Worm (Caenorhabditis elegans) whole organism, young adult: Measurements from ENCODE around the gene T19D12.9.

Experiments
- B0336.3 ChIP-seq: fragments of 200-800 bp; sonication (Bioruptor generic); IDR thresholded peaks from 2 replicates; pipeline ENCODE4 v1.3.6; 2022; ENCODE audit warnings: missing genetic modification characterization, missing compliant biosample characterization
- D2030.7 ChIP-seq: fragments of 200-800 bp; sonication (Bioruptor generic); IDR thresholded peaks from 2 replicates; pipeline ENCODE4 v1.3.6; 2022; ENCODE audit warnings: missing genetic modification reagents, missing genetic modification characterization, missing compliant biosample characterization
- F37B4.10 ChIP-seq: fragments of 200-800 bp; sonication (Bioruptor generic); IDR thresholded peaks from 2 replicates; pipeline ENCODE4 v1.3.6; 2022; ENCODE audit warnings: missing genetic modification characterization, missing compliant biosample characterization
- F39B2.1 ChIP-seq: fragments of 200-800 bp; sonication (Bioruptor generic); IDR thresholded peaks from 2 replicates; pipeline ENCODE4 v1.3.6; 2022; ENCODE audit warnings: missing genetic modification reagents, missing genetic modification characterization, missing compliant biosample characterization
- F49E8.2 ChIP-seq: sonication (generic microtip); optimal IDR thresholded peaks from 3 replicates; lab custom pipeline; 2017; ENCODE audit warnings: missing genetic modification characterization, mild to moderate bottlenecking, missing compliant biosample characterization, antibody characterized with exemption, moderate library complexity; ENCODE audit not compliant: insufficient read depth
- F57A8.1 ChIP-seq: fragments of 200-800 bp; sonication (Bioruptor generic); optimal IDR thresholded peaks from 2 replicates; lab custom pipeline; 2018; ENCODE audit warnings: mild to moderate bottlenecking, missing genetic modification characterization, moderate library complexity, missing compliant biosample characterization
- Y67H2A.10 ChIP-seq: fragments of 200-800 bp; sonication (Bioruptor generic); conservative IDR thresholded peaks from 2 replicates; pipeline ENCODE4 v1.3.6; 2022; ENCODE audit warnings: missing genetic modification reagents, missing genetic modification characterization, missing compliant biosample characterization
- attf-6 ChIP-seq: fragments of 200-800 bp; sonication (Bioruptor generic); IDR thresholded peaks from 2 replicates; pipeline ENCODE4 v1.3.6; 2022; ENCODE audit warnings: missing genetic modification reagents, missing genetic modification characterization, missing compliant biosample characterization
- bed-1 ChIP-seq: fragments of 200-800 bp; sonication (Bioruptor generic); IDR thresholded peaks from 2 replicates; pipeline ENCODE4 v1.3.6; 2022; ENCODE audit warnings: missing genetic modification reagents, missing genetic modification characterization, missing compliant biosample characterization
- ccch-3 ChIP-seq: fragments of 200-800 bp; sonication (Bioruptor generic); optimal IDR thresholded peaks from 2 replicates; lab custom pipeline; 2018; ENCODE audit warnings: mild to moderate bottlenecking, missing genetic modification characterization, missing compliant biosample characterization
- cebp-2 ChIP-seq: fragments of 200-800 bp; sonication (Bioruptor generic); IDR thresholded peaks from 2 replicates; pipeline ENCODE4 v1.3.6; 2022; ENCODE audit warnings: missing genetic modification characterization, missing compliant biosample characterization
- ceh-91 ChIP-seq: fragments of 200-800 bp; sonication (Bioruptor generic); IDR thresholded peaks from 2 replicates; pipeline ENCODE4 v1.3.6; 2022; ENCODE audit warnings: missing genetic modification reagents, missing genetic modification characterization, missing compliant biosample characterization
- chd-7 ChIP-seq: sonication (generic microtip); optimal IDR thresholded peaks from 2 replicates; lab custom pipeline; 2016; ENCODE audit warnings: mild to moderate bottlenecking, missing genetic modification characterization, moderate library complexity, missing compliant biosample characterization
- dox-1 ChIP-seq: fragments of 200-800 bp; sonication (Bioruptor generic); IDR thresholded peaks from 2 replicates; pipeline ENCODE4 v1.3.6; 2022; ENCODE audit warnings: missing genetic modification reagents, missing genetic modification characterization, missing compliant biosample characterization
- dpl-1 ChIP-seq: fragments of 150-350 bp; optimal IDR thresholded peaks from 2 replicates; lab custom pipeline; 2014; ENCODE audit warnings: missing biosample characterization, missing genetic modification reagents, missing genetic modification characterization
- efl-1 ChIP-seq: fragments of 150-350 bp; optimal IDR thresholded peaks from 2 replicates; lab custom pipeline; 2014; ENCODE audit warnings: missing biosample characterization, missing genetic modification reagents, missing genetic modification characterization
- ets-4 ChIP-seq: fragments of 200-800 bp; sonication (Bioruptor generic); optimal IDR thresholded peaks from 2 replicates; lab custom pipeline; 2018; ENCODE audit warnings: mild to moderate bottlenecking, missing genetic modification characterization, missing compliant biosample characterization
- gei-17 ChIP-seq: fragments of 200-800 bp; sonication (Bioruptor generic); optimal IDR thresholded peaks from 2 replicates; lab custom pipeline; 2018; ENCODE audit warnings: mild to moderate bottlenecking, missing genetic modification characterization, missing compliant biosample characterization
- him-1 ChIP-seq: sonication (generic microtip); optimal IDR thresholded peaks from 2 replicates; lab custom pipeline; 2016; ENCODE audit warnings: missing genotype, missing genetic modification reagents, missing genetic modification characterization, missing compliant biosample characterization
- hlh-12 ChIP-seq: sonication (generic microtip); optimal IDR thresholded peaks from 2 replicates; lab custom pipeline; 2016; ENCODE audit warnings: missing genetic modification characterization, missing compliant biosample characterization
- hsf-1 ChIP-seq: fragments of 200-800 bp; sonication (Bioruptor generic); IDR thresholded peaks from 2 replicates; pipeline ENCODE4 v1.3.6; 2022; ENCODE audit warnings: missing genetic modification reagents, missing genetic modification characterization, missing compliant biosample characterization
- lin-35 ChIP-seq, 3 experiments: fragments of 150-350 bp in 2 of 3; sonication (generic microtip) in 1 of 3; optimal IDR thresholded peaks; 2 replicates each; lab custom pipeline; 2014 to 2018; ENCODE audit warnings: missing biosample characterization in 3 of 3, missing genetic modification characterization in 3 of 3, missing genetic modification reagents in 3 of 3
- lir-1 ChIP-seq: fragments of 200-800 bp; sonication (Bioruptor generic); conservative IDR thresholded peaks from 2 replicates; pipeline ENCODE4 v1.3.6; 2022; ENCODE audit warnings: missing genetic modification reagents, missing genetic modification characterization, missing compliant biosample characterization
- madf-10 ChIP-seq: sonication (generic microtip); optimal IDR thresholded peaks from 2 replicates; lab custom pipeline; 2016; ENCODE audit warnings: mild to moderate bottlenecking, missing genetic modification characterization, missing compliant biosample characterization
- madf-6 ChIP-seq: fragments of 200-800 bp; sonication (Bioruptor generic); IDR thresholded peaks from 2 replicates; pipeline ENCODE4 v1.3.6; 2022; ENCODE audit warnings: missing genetic modification reagents, missing genetic modification characterization, missing compliant biosample characterization
- madf-8 ChIP-seq: fragments of 200-800 bp; sonication (Bioruptor generic); conservative IDR thresholded peaks from 2 replicates; pipeline ENCODE4 v1.3.6; 2022; ENCODE audit warnings: missing genetic modification reagents, missing genetic modification characterization, missing compliant biosample characterization
- mes-4 ChIP-seq: sonication (generic microtip); optimal IDR thresholded peaks from 2 replicates; lab custom pipeline; 2016; ENCODE audit warnings: missing genotype, missing genetic modification characterization, missing compliant biosample characterization
- mxl-1 ChIP-seq: sonication (generic microtip); optimal IDR thresholded peaks from 2 replicates; lab custom pipeline; 2016; ENCODE audit warnings: missing genetic modification characterization, missing compliant biosample characterization
- nfya-1 ChIP-seq: sonication (generic microtip); optimal IDR thresholded peaks from 2 replicates; lab custom pipeline; 2017; ENCODE audit warnings: antibody characterized with exemption, missing compliant biosample characterization, missing genetic modification characterization, borderline replicate concordance; ENCODE audit not compliant: insufficient read depth
- nfyb-1 ChIP-seq: fragments of 200-800 bp; sonication (Bioruptor generic); IDR thresholded peaks from 2 replicates; pipeline ENCODE4 v1.3.6; 2022; ENCODE audit warnings: missing genetic modification reagents, missing genetic modification characterization, missing compliant biosample characterization
- nhr-27 ChIP-seq: fragments of 200-800 bp; sonication (Bioruptor generic); optimal IDR thresholded peaks from 2 replicates; lab custom pipeline; 2018; ENCODE audit warnings: mild to moderate bottlenecking, missing genetic modification characterization, moderate library complexity, missing compliant biosample characterization
- nhr-80 ChIP-seq: sonication (generic microtip); optimal IDR thresholded peaks from 2 replicates; lab custom pipeline; 2016; ENCODE audit warnings: missing genetic modification characterization, missing compliant biosample characterization
- pbrm-1 ChIP-seq: fragments of 200-800 bp; sonication (Bioruptor generic); IDR thresholded peaks from 2 replicates; pipeline ENCODE4 v1.3.6; 2022; ENCODE audit warnings: missing genetic modification reagents, missing genetic modification characterization, missing compliant biosample characterization
- pha-4 ChIP-seq: fragments of 150-350 bp; sonication (generic microtip); optimal IDR thresholded peaks from 2 replicates; lab custom pipeline; 2014; ENCODE audit warnings: missing biosample characterization, missing genetic modification reagents, missing genetic modification characterization
- snpc-1.3 ChIP-seq: sonication (generic microtip); optimal IDR thresholded peaks from 2 replicates; lab custom pipeline; 2017; ENCODE audit warnings: missing genetic modification characterization, mild to moderate bottlenecking, missing compliant biosample characterization, antibody characterized with exemption, moderate library complexity, missing genotype, missing genetic modification reagents; ENCODE audit not compliant: insufficient read depth
- snpc-3.4 ChIP-seq: sonication (generic microtip); optimal IDR thresholded peaks from 2 replicates; lab custom pipeline; 2017; ENCODE audit warnings: missing genetic modification characterization, mild to moderate bottlenecking, missing compliant biosample characterization, antibody characterized with exemption, moderate library complexity, missing genotype, missing genetic modification reagents
- tbp1 ChIP-seq: fragments of 200-800 bp; sonication (Bioruptor generic); optimal IDR thresholded peaks from 2 replicates; lab custom pipeline; 2018; ENCODE audit warnings: mild to moderate bottlenecking, missing genetic modification characterization, missing compliant biosample characterization
- unc-62 ChIP-seq: fragments of 150-350 bp; optimal IDR thresholded peaks from 2 replicates; lab custom pipeline; 2014; ENCODE audit warnings: missing biosample characterization, missing genetic modification reagents, missing genetic modification characterization
- zfh-2 ChIP-seq: fragments of 200-800 bp; sonication (Bioruptor generic); conservative IDR thresholded peaks from 2 replicates; pipeline ENCODE4 v1.3.6; 2022; ENCODE audit warnings: missing genetic modification reagents, missing genetic modification characterization, missing compliant biosample characterization
- zim-3 ChIP-seq: sonication (generic microtip); optimal IDR thresholded peaks from 2 replicates; lab custom pipeline; 2017; ENCODE audit warnings: mild to moderate bottlenecking, missing genetic modification characterization, moderate library complexity, missing compliant biosample characterization
- ztf-18 ChIP-seq: sonication (generic microtip); optimal IDR thresholded peaks from 2 replicates; lab custom pipeline; 2016; ENCODE audit warnings: missing genotype, mild to moderate bottlenecking, missing genetic modification characterization, missing compliant biosample characterization
- ztf-26 ChIP-seq: sonication (generic microtip); optimal IDR thresholded peaks from 2 replicates; lab custom pipeline; 2017; ENCODE audit warnings: missing genetic modification characterization, missing compliant biosample characterization

The T19D12.9 gene

DNA sequence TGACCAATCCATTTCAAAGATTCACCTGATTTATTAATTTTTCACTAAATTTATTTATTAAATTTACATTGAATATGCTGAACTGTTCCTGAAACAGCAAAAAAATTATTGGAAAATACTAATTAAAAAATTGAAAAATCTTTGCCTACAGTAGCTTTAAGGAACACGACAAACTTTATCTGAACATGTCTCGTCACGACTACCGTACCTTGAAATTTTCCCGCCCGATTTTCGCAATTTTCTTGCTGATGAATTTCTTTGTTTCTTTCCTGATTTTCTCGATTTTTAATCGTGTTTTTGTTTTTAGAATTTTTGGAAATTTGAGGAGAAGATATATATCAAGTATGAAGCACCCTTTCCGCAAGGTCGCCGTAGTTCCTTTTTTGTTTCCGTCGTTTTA lies 28.7 kb upstream of the T19D12.9 start (continued):
- TF ChIP-seq Y67H2A.10 (GFP tag; lab: Robert Waterston, UW) (no peak), snpc-3.4 (tag; lab: Kevin White, UChicago) (peak; percentile 34), pha-4 (tag; lab: Kevin White, UChicago) (no peak), ceh-91 (GFP tag; lab: Robert Waterston, UW) (peak; percentile 47; the same call in 1 of the 2 replicates), hlh-12 (tag; lab: Kevin White, UChicago) (no peak), nhr-27 (tag; lab: Kevin White, UChicago) (no peak), hsf-1 (0 out of 2 replicates have a peak, but pooled peaks have one; percentile 34), ztf-26 (tag; lab: Kevin White, UChicago) (no peak), lir-1 (GFP tag; lab: Robert Waterston, UW) (no peak), efl-1 (peak; percentile 88), pbrm-1 (0 out of 2 replicates have a peak, but pooled peaks have one; percentile 46), F49E8.2 (peak; percentile 55), ets-4 (GFP tag; lab: Kevin White, UChicago) (no peak), tbp1 (peak; percentile 9), nfyb-1 (GFP tag; lab: Robert Waterston, UW) (no peak), gei-17 (GFP tag; lab: Kevin White, UChicago) (no peak), ccch-3 (GFP tag; lab: Kevin White, UChicago) (no peak), unc-62 (GFP tag; lab: Kevin White, UChicago) (no peak), zfh-2 (GFP tag; lab: Robert Waterston, UW) (no peak), lin-35 (GFP tag; optimal IDR thresholded peaks at IDR 0.05; lab: Kevin White, UChicago) (peak in 1 of 3 experiments; percentile 12), snpc-1.3 (tag; lab: Kevin White, UChicago) (no peak), nfya-1 (tag; lab: Kevin White, UChicago) (no peak), F57A8.1 (GFP tag; lab: Kevin White, UChicago) (no peak), madf-8 (GFP tag; lab: Robert Waterston, UW) (peak; percentile 82), attf-6 (no peak), ztf-18 (tag; lab: Kevin White, UChicago) (no peak), bed-1 (no peak), cebp-2 (GFP tag; lab: Robert Waterston, UW) (no peak), him-1 (tag; lab: Kevin White, UChicago) (no peak), madf-10 (tag; lab: Kevin White, UChicago) (no peak), B0336.3 (GFP tag; lab: Robert Waterston, UW) (no peak), chd-7 (no peak), madf-6 (GFP tag; lab: Robert Waterston, UW) (peak; percentile 92), mes-4 (tag; lab: Kevin White, UChicago) (no peak), dpl-1 (GFP tag; lab: Kevin White, UChicago) (peak; percentile 62), F37B4.10 (no peak), F39B2.1 (GFP tag; lab: Robert Waterston, UW) (no peak), D2030.7 (peak; percentile 70)

DNA sequence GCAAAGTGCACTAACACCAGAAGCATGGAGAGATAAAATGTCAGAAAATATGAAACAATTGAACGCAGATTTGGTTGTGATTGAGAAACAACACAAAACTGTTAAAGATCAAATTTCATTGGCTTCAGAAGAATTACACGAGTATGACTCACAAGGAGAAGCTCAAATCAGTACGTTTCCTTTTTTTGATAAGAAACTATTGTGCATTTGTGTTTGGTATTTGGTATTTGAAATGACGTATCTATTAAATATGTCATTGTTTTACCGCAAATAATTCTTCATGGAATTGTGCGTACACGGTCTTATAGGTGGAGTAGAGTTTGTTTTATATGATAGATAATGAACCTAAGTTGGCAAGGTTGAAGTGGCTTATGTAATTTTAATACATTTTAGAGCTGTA lies 27.3 kb upstream of the T19D12.9 start:
- no peak for TF ChIP-seq snpc-3.4 (tag; lab: Kevin White, UChicago)
- no peak for TF ChIP-seq zim-3
- no peak for TF ChIP-seq mxl-1
- TF ChIP-seq dox-1 (GFP tag; lab: Robert Waterston, UW): no peak
- TF ChIP-seq nfyb-1 (GFP tag; lab: Robert Waterston, UW): no peak
- TF ChIP-seq nhr-80 (tag; lab: Kevin White, UChicago): peak; percentile 43
